Worm (Caenorhabditis elegans): ENCODE results near the gene F47G9.6.

DNA sequence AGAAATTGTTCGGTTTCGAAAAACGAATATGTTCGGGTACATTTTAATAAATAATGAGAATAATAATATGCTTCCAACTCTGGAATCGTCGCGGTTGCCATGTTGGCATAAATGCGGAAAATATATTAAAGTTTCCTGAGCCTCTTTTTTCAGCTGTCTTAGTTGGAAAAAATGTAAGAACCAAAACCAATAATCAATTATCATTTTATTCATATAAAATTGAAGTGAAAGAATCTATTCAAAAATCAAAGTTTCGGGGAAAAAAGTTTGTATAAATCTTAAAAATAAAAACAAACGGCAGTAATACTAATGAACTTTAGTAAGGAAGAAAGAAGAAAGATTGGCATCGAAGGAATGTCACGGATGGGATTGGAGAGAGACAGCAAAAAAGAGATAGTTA is 24.3 kb upstream of the F47G9.6 start, which contains the start of gene srh-45:
- TF ChIP-seq sdc-2 (tag; optimal IDR thresholded peaks at IDR 0.05): no peak
- TF ChIP-seq nfya-1 (tag; optimal IDR thresholded peaks at IDR 0.05): no peak
- TF ChIP-seq ceh-14 (tag; optimal IDR thresholded peaks at IDR 0.05): no peak
- TF ChIP-seq ceh-19 (GFP tag; optimal IDR thresholded peaks at IDR 0.05): no peak
- no peak for TF ChIP-seq ref-2 (tag; optimal IDR thresholded peaks at IDR 0.05)
- TF ChIP-seq pros-1 (tag; optimal IDR thresholded peaks at IDR 0.05): no peak
- TF ChIP-seq lin-11 (tag; optimal IDR thresholded peaks at IDR 0.05): no peak

Data from whole organism, late embryonic.